Worm (Caenorhabditis elegans): ENCODE results near the gene nhr-7.

DNA sequence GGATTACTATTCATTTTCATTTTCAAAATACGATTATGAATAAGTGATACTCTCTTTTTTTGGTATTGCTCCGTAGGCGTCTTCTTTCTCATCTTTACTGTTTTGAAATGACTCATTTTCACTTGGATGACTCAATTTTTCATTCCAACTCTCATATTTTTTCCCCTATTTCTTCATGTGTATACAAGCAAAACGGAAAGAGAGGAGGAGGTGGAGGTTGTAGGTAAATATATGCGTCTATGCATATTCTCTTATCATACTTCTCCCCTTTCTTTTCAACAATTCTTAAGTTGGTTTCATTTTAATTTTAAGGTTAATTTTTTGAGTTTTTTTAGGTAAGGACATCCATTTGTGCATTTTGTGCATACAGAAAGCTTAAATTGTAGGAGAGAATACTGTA is 14.9 kb upstream of the nhr-7 start:
- TF ChIP-seq hlh-1 (tag; optimal IDR thresholded peaks at IDR 0.05) (no peak), elt-1 (tag; optimal IDR thresholded peaks at IDR 0.05; ENCODE audit: borderline replicate concordance, insufficient read depth) (no peak), blmp-1 (tag; optimal IDR thresholded peaks at IDR 0.05) (no peak), nhr-237 (tag; optimal IDR thresholded peaks at IDR 0.05) (no peak), snpc-4 (tag; optimal IDR thresholded peaks at IDR 0.05) (no peak), nhr-12 (tag; optimal IDR thresholded peaks at IDR 0.05) (no peak), unc-62 (GFP tag; optimal IDR thresholded peaks at IDR 0.05) (no peak), lsy-2 (tag; optimal IDR thresholded peaks at IDR 0.05) (no peak), ztf-11 (tag; optimal IDR thresholded peaks at IDR 0.05) (no peak), lin-13 (tag; optimal IDR thresholded peaks at IDR 0.05) (no peak)

Data from whole organism, mixed stage, embryonic.